Fruit fly (Drosophila melanogaster): ENCODE data around the gene elav.

DNA sequence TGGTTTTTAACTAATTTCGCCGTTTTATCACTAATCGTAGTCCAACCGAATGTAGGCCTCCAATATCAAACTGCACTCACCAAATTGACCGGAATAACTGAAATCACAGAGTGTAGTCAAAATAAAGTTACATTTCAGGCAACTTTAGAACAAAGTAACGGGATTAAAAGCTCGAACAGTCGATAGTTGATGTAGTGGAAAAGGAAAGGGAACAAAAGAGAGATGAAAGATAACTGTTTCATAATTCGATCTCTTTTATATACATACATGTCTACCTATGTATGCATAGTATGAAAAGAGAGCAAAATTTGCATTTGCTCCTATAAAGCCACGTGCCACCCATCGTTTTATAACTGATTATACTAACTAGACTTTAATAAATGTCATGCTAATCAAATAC lies 52.4 kb downstream of the elav start, which contains the start of gene CG32816:
- TF ChIP-seq CG4496 (GFP tag; IDR thresholded peaks at IDR 0.05): no peak
- no peak for TF ChIP-seq CG8159 (tag; optimal IDR thresholded peaks at IDR 0.05)
- no peak for TF ChIP-seq rn (GFP tag; IDR thresholded peaks at IDR 0.05)
- no peak for TF ChIP-seq Pif1B (GFP tag; optimal IDR thresholded peaks at IDR 0.05)
- TF ChIP-seq CG8301 (tag; optimal IDR thresholded peaks at IDR 0.05): no peak
- TF ChIP-seq CG15710 (tag; optimal IDR thresholded peaks at IDR 0.05): no peak
- no peak for TF ChIP-seq D1 (tag; optimal IDR thresholded peaks at IDR 0.05)
- TF ChIP-seq CG13204 (GFP tag; optimal IDR thresholded peaks at IDR 0.05): no peak

Data from whole organism, pupa.